Worm (Caenorhabditis elegans): ENCODE measurements around the gene mdt-28.
A peak's percentile ranks its signal among the peaks of the same experiment; 100 is the strongest.

Gene mdt-28

ce11 chrV:15575305-15575704 is at the start of gene mdt-28:
mdt-28 (minus strand) TSS chrV:15575405.
- TF ChIP-seq nhr-237 (tag; optimal IDR thresholded peaks at IDR 0.05) = no peak
- no peak for TF ChIP-seq elt-3 (tag; optimal IDR thresholded peaks at IDR 0.05)
- TF ChIP-seq snpc-4 (tag; optimal IDR thresholded peaks at IDR 0.05) = no peak
- TF ChIP-seq tbx-8 (GFP tag; optimal IDR thresholded peaks at IDR 0.05) = no peak
- no peak for TF ChIP-seq mep-1 (tag; optimal IDR thresholded peaks at IDR 0.05)
- TF ChIP-seq unc-62 (GFP tag; optimal IDR thresholded peaks at IDR 0.05) = no peak
- no peak for TF ChIP-seq drap-1 (GFP tag; optimal IDR thresholded peaks at IDR 0.05)
- TF ChIP-seq mab-5 (tag; optimal IDR thresholded peaks at IDR 0.05) = no peak
- no peak for TF ChIP-seq nhr-76 (tag; optimal IDR thresholded peaks at IDR 0.05)
- no peak for TF ChIP-seq nhr-28 (tag; optimal IDR thresholded peaks at IDR 0.05)
- no peak for TF ChIP-seq zip-8 (tag; optimal IDR thresholded peaks at IDR 0.05)
- TF ChIP-seq hlh-1 (tag; optimal IDR thresholded peaks at IDR 0.05) = no peak
- TF ChIP-seq mls-2 (tag; optimal IDR thresholded peaks at IDR 0.05) = no peak
- no peak for TF ChIP-seq blmp-1 (tag; optimal IDR thresholded peaks at IDR 0.05)
- no peak for TF ChIP-seq elt-1 (tag; optimal IDR thresholded peaks at IDR 0.05; ENCODE audit: borderline replicate concordance, insufficient read depth)
- TF ChIP-seq lsy-2 (tag; optimal IDR thresholded peaks at IDR 0.05) = no peak
- TF ChIP-seq ceh-83 (GFP tag; optimal IDR thresholded peaks at IDR 0.05) = no peak

ce11 chrV:15621518-15621917 is 46.3 kb upstream of the mdt-28 start, which contains the start of gene C55A1.1:
C55A1.1 (plus strand) TSS chrV:15621818.
- TF ChIP-seq snpc-4 (tag; optimal IDR thresholded peaks at IDR 0.05) (no peak), nhr-12 (tag; optimal IDR thresholded peaks at IDR 0.05) (no peak), unc-39 (tag; optimal IDR thresholded peaks at IDR 0.05) (no peak), ceh-39 (tag; optimal IDR thresholded peaks at IDR 0.05) (no peak), nhr-237 (tag; optimal IDR thresholded peaks at IDR 0.05) (no peak), mls-2 (tag; optimal IDR thresholded peaks at IDR 0.05) (no peak), sem-2 (GFP tag; optimal IDR thresholded peaks at IDR 0.05) (no peak), ceh-43 (GFP tag; optimal IDR thresholded peaks at IDR 0.05) (no peak), lsy-2 (tag; optimal IDR thresholded peaks at IDR 0.05) (no peak), flh-1 (GFP tag; optimal IDR thresholded peaks at IDR 0.05) (no peak), tbx-8 (GFP tag; optimal IDR thresholded peaks at IDR 0.05) (no peak), blmp-1 (tag; optimal IDR thresholded peaks at IDR 0.05) (no peak), elt-1 (tag; optimal IDR thresholded peaks at IDR 0.05; ENCODE audit: borderline replicate concordance, insufficient read depth) (no peak), elt-3 (tag; optimal IDR thresholded peaks at IDR 0.05) (no peak), ztf-11 (tag; optimal IDR thresholded peaks at IDR 0.05) (no peak), nhr-2 (tag; optimal IDR thresholded peaks at IDR 0.05) (no peak), ces-1 (GFP tag; optimal IDR thresholded peaks at IDR 0.05) (no peak), lin-32 (GFP tag; optimal IDR thresholded peaks at IDR 0.05) (no peak), lin-13 (tag; optimal IDR thresholded peaks at IDR 0.05) (no peak)

- no peak for TF ChIP-seq zip-8 (tag; optimal IDR thresholded peaks at IDR 0.05)
Observed at ce11 chrV:15614534-15614933, 39.3 kb upstream of the mdt-28 start.

- TF ChIP-seq M03D4.4 (tag; optimal IDR thresholded peaks at IDR 0.05) (no peak), nhr-28 (tag; optimal IDR thresholded peaks at IDR 0.05) (no peak), sem-2 (GFP tag; optimal IDR thresholded peaks at IDR 0.05) (no peak), sptf-1 (tag; optimal IDR thresholded peaks at IDR 0.05) (no peak), hlh-1 (tag; optimal IDR thresholded peaks at IDR 0.05) (no peak), mab-5 (tag; optimal IDR thresholded peaks at IDR 0.05) (no peak), lin-13 (tag; optimal IDR thresholded peaks at IDR 0.05) (no peak), tbx-8 (GFP tag; optimal IDR thresholded peaks at IDR 0.05) (no peak), elt-1 (tag; optimal IDR thresholded peaks at IDR 0.05; ENCODE audit: borderline replicate concordance, insufficient read depth) (no peak), pha-4 (tag; optimal IDR thresholded peaks at IDR 0.05) (no peak), elt-3 (tag; optimal IDR thresholded peaks at IDR 0.05) (no peak), flh-1 (GFP tag; optimal IDR thresholded peaks at IDR 0.05) (no peak), snpc-4 (tag; optimal IDR thresholded peaks at IDR 0.05) (no peak), ceh-43 (GFP tag; optimal IDR thresholded peaks at IDR 0.05) (no peak), nhr-2 (tag; optimal IDR thresholded peaks at IDR 0.05) (no peak)
Observed at ce11 chrV:15612886-15613285, 37.7 kb upstream of the mdt-28 start, which contains the start of gene str-263. str-263 (plus strand) TSS chrV:15613186.

ce11 chrV:15610350-15610940 is 35.2 kb upstream of the mdt-28 start, which contains the start of the genes fbxa-153 and str-12:
fbxa-153 (minus strand) TSS chrV:15610384.
str-12 (plus strand) TSS chrV:15610890.
- TF ChIP-seq ces-1 (GFP tag; optimal IDR thresholded peaks at IDR 0.05) (peak; percentile 79), hlh-1 (tag; optimal IDR thresholded peaks at IDR 0.05) (no peak), blmp-1 (tag; optimal IDR thresholded peaks at IDR 0.05) (no peak), nhr-76 (tag; optimal IDR thresholded peaks at IDR 0.05) (no peak), pha-4 (tag; optimal IDR thresholded peaks at IDR 0.05) (peak; percentile 45), zip-8 (tag; optimal IDR thresholded peaks at IDR 0.05) (peak; percentile 20), drap-1 (GFP tag; optimal IDR thresholded peaks at IDR 0.05) (peak; percentile 62), lin-13 (tag; optimal IDR thresholded peaks at IDR 0.05) (no peak), cnd-1 (tag; optimal IDR thresholded peaks at IDR 0.05) (peak; percentile 52), ceh-39 (tag; optimal IDR thresholded peaks at IDR 0.05) (peak; percentile 48), ham-2 (GFP tag; optimal IDR thresholded peaks at IDR 0.05) (peak; percentile 17), nhr-2 (tag; optimal IDR thresholded peaks at IDR 0.05) (peak; percentile 29), ztf-11 (tag; optimal IDR thresholded peaks at IDR 0.05) (no peak), flh-1 (GFP tag; optimal IDR thresholded peaks at IDR 0.05) (no peak), mep-1 (tag; optimal IDR thresholded peaks at IDR 0.05) (peak; percentile 85), mls-2 (tag; optimal IDR thresholded peaks at IDR 0.05) (peak; percentile 44), lin-32 (GFP tag; optimal IDR thresholded peaks at IDR 0.05) (no peak), M03D4.4 (tag; optimal IDR thresholded peaks at IDR 0.05) (peak; percentile 7)
